Fruit fly (Drosophila melanogaster) whole organism, prepupa: Measurements from ENCODE around the gene Lk6.

Experiments
- Blimp-1 ChIP-seq: fragments of 200-800 bp; sonication (Bioruptor generic); optimal IDR thresholded peaks from 3 replicates; lab custom pipeline; 2017; ENCODE audit warnings: missing biosample characterization, missing genetic modification characterization, mild to moderate bottlenecking, moderate library complexity, missing genetic modification reagents
- CG10631 ChIP-seq: fragments of 200-800 bp; sonication (Bioruptor generic); optimal IDR thresholded peaks from 2 replicates; lab custom pipeline; 2016; ENCODE audit warnings: missing biosample characterization, missing genetic modification characterization
- CG10669 ChIP-seq: fragments of 200-800 bp; sonication (Bioruptor generic); optimal IDR thresholded peaks from 3 replicates; lab custom pipeline; 2018; ENCODE audit warnings: missing biosample characterization, mild to moderate bottlenecking, missing genetic modification characterization, moderate library complexity
- CG11294 ChIP-seq: fragments of 200-800 bp; sonication (Bioruptor generic); IDR thresholded peaks from 2 replicates; pipeline ENCODE4 v1.3.6; 2022; ENCODE audit warnings: missing biosample characterization, missing genetic modification characterization
- CG11762 ChIP-seq: fragments of 200-800 bp; sonication (Bioruptor generic); optimal IDR thresholded peaks from 3 replicates; lab custom pipeline; 2016; ENCODE audit warnings: missing biosample characterization, missing genetic modification characterization; ENCODE audit not compliant: insufficient read depth
- CG11902 ChIP-seq: fragments of 200-800 bp; sonication (Bioruptor generic); optimal IDR thresholded peaks from 3 replicates; lab custom pipeline; 2016; ENCODE audit warnings: missing biosample characterization, missing genetic modification characterization
- CG15336 ChIP-seq: fragments of 200-800 bp; sonication (Bioruptor generic); IDR thresholded peaks from 2 replicates; pipeline ENCODE4 v1.3.6; 2022; ENCODE audit warnings: missing biosample characterization, missing genetic modification characterization
- CG1621 ChIP-seq: fragments of 200-800 bp; sonication (Bioruptor generic); optimal IDR thresholded peaks from 3 replicates; lab custom pipeline; 2018; ENCODE audit warnings: missing biosample characterization, mild to moderate bottlenecking, missing genetic modification characterization
- CG16779 ChIP-seq: fragments of 200-800 bp; sonication (Bioruptor generic); optimal IDR thresholded peaks from 3 replicates; lab custom pipeline; 2017; ENCODE audit warnings: missing biosample characterization, mild to moderate bottlenecking, missing genetic modification characterization
- CG31627 ChIP-seq: fragments of 200-800 bp; sonication (Bioruptor generic); optimal IDR thresholded peaks from 3 replicates; lab custom pipeline; 2016; ENCODE audit warnings: missing biosample characterization, missing genetic modification characterization
- CG32006 ChIP-seq: fragments of 200-800 bp; sonication (Bioruptor generic); optimal IDR thresholded peaks from 3 replicates; lab custom pipeline; 2017; ENCODE audit warnings: missing biosample characterization, mild to moderate bottlenecking, missing genetic modification characterization
- CG34406 ChIP-seq: fragments of 200-800 bp; sonication (Bioruptor generic); optimal IDR thresholded peaks from 3 replicates; lab custom pipeline; 2016; ENCODE audit warnings: missing biosample characterization, missing genetic modification characterization
- CG3919 ChIP-seq: fragments of 200-800 bp; sonication (Bioruptor generic); optimal IDR thresholded peaks from 3 replicates; lab custom pipeline; 2016; ENCODE audit warnings: missing biosample characterization, missing genetic modification characterization
- CG4318 ChIP-seq: fragments of 200-800 bp; sonication (Bioruptor generic); optimal IDR thresholded peaks from 3 replicates; lab custom pipeline; 2017; ENCODE audit warnings: missing biosample characterization, mild to moderate bottlenecking, missing genetic modification characterization
- CG6163 ChIP-seq: fragments of 200-800 bp; sonication (Bioruptor generic); IDR thresholded peaks from 3 replicates; pipeline ENCODE4 v1.3.6; 2022; ENCODE audit warnings: missing biosample characterization, missing genetic modification characterization
- CG6276 ChIP-seq: fragments of 200-800 bp; sonication (Bioruptor generic); optimal IDR thresholded peaks from 2 replicates; lab custom pipeline; 2017; ENCODE audit warnings: missing biosample characterization, mild to moderate bottlenecking, missing genetic modification characterization
- CG6792 ChIP-seq: fragments of 200-800 bp; sonication (Bioruptor generic); optimal IDR thresholded peaks from 3 replicates; lab custom pipeline; 2016; ENCODE audit warnings: missing biosample characterization, missing genetic modification characterization
- CG6808 ChIP-seq: fragments of 200-800 bp; sonication (Bioruptor generic); optimal IDR thresholded peaks from 3 replicates; lab custom pipeline; 2017; ENCODE audit warnings: missing biosample characterization, missing genetic modification characterization, mild to moderate bottlenecking, moderate library complexity, missing genetic modification reagents
- CG6854 ChIP-seq: fragments of 200-800 bp; sonication (Bioruptor generic); optimal IDR thresholded peaks from 2 replicates; lab custom pipeline; 2017; ENCODE audit warnings: missing biosample characterization, mild to moderate bottlenecking, missing genetic modification characterization
- CG7368 ChIP-seq: fragments of 200-800 bp; sonication (Bioruptor generic); optimal IDR thresholded peaks from 3 replicates; lab custom pipeline; 2016; ENCODE audit warnings: missing biosample characterization, missing genetic modification characterization
- CG8119 ChIP-seq: fragments of 200-800 bp; sonication (Bioruptor generic); IDR thresholded peaks from 3 replicates; pipeline ENCODE4 v1.3.6; 2022; ENCODE audit warnings: missing biosample characterization, missing genetic modification characterization
- CG8319 ChIP-seq: fragments of 200-800 bp; sonication (Bioruptor generic); optimal IDR thresholded peaks from 3 replicates; lab custom pipeline; 2016; ENCODE audit warnings: missing biosample characterization, missing genetic modification characterization
- CG8632 ChIP-seq: fragments of 200-800 bp; sonication (Bioruptor generic); optimal IDR thresholded peaks from 3 replicates; lab custom pipeline; 2016; ENCODE audit warnings: missing biosample characterization, missing genetic modification characterization
- Eip75B ChIP-seq: fragments of 200-800 bp; sonication (Bioruptor generic); optimal IDR thresholded peaks from 3 replicates; lab custom pipeline; 2016; ENCODE audit warnings: missing biosample characterization, missing genetic modification characterization
- Eip93F ChIP-seq: fragments of 200-800 bp; sonication (Bioruptor generic); optimal IDR thresholded peaks from 2 replicates; lab custom pipeline; 2016; ENCODE audit warnings: missing biosample characterization, mild to moderate bottlenecking, missing genetic modification characterization
- Ets21C ChIP-seq: fragments of 200-800 bp; sonication (Bioruptor generic); optimal IDR thresholded peaks from 3 replicates; lab custom pipeline; 2016; ENCODE audit warnings: missing biosample characterization, missing genetic modification characterization
- Gug ChIP-seq: fragments of 200-800 bp; sonication (Bioruptor generic); IDR thresholded peaks from 2 replicates; pipeline ENCODE4 v1.3.6; 2022; ENCODE audit warnings: missing biosample characterization, missing genetic modification characterization
- Hr38 ChIP-seq: sonication (Bioruptor generic); optimal IDR thresholded peaks from 2 replicates; lab custom pipeline; 2016; ENCODE audit warnings: missing biosample characterization, missing genetic modification characterization
- Hr39 ChIP-seq: fragments of 200-800 bp; sonication (Bioruptor generic); optimal IDR thresholded peaks from 2 replicates; lab custom pipeline; 2016; ENCODE audit warnings: missing biosample characterization, missing genetic modification characterization
- Hr4 ChIP-seq: fragments of 200-800 bp; sonication (Bioruptor generic); optimal IDR thresholded peaks from 3 replicates; lab custom pipeline; 2016; ENCODE audit warnings: missing biosample characterization, missing genetic modification characterization
- Lpt ChIP-seq: fragments of 200-800 bp; sonication (Bioruptor generic); optimal IDR thresholded peaks from 3 replicates; lab custom pipeline; 2016; ENCODE audit warnings: missing biosample characterization, missing genetic modification characterization
- Smox ChIP-seq: fragments of 200-800 bp; sonication (Bioruptor generic); optimal IDR thresholded peaks from 3 replicates; lab custom pipeline; 2016; ENCODE audit warnings: missing biosample characterization, missing genetic modification characterization
- Sox102F ChIP-seq: fragments of 200-800 bp; sonication (Bioruptor generic); optimal IDR thresholded peaks from 2 replicates; lab custom pipeline; 2016; ENCODE audit warnings: missing biosample characterization, mild to moderate bottlenecking, missing genetic modification characterization
- Sox14 ChIP-seq: fragments of 200-800 bp; sonication (Bioruptor generic); optimal IDR thresholded peaks from 3 replicates; lab custom pipeline; 2016; ENCODE audit warnings: missing biosample characterization, missing genetic modification characterization
- Sox15 ChIP-seq: fragments of 200-800 bp; sonication (Bioruptor generic); optimal IDR thresholded peaks from 3 replicates; lab custom pipeline; 2016; ENCODE audit warnings: missing biosample characterization, missing genetic modification characterization
- achi ChIP-seq: fragments of 200-800 bp; sonication (Bioruptor generic); optimal IDR thresholded peaks from 3 replicates; lab custom pipeline; 2016; ENCODE audit warnings: missing biosample characterization, missing genetic modification characterization
- acj6 ChIP-seq: fragments of 200-800 bp; sonication (Bioruptor generic); optimal IDR thresholded peaks from 3 replicates; lab custom pipeline; 2016; ENCODE audit warnings: missing biosample characterization, missing genetic modification characterization
- cyc ChIP-seq: fragments of 200-800 bp; sonication (Bioruptor generic); optimal IDR thresholded peaks from 3 replicates; lab custom pipeline; 2016; ENCODE audit warnings: missing biosample characterization, missing genetic modification characterization
- dac ChIP-seq: fragments of 200-800 bp; sonication (Bioruptor generic); optimal IDR thresholded peaks from 2 replicates; lab custom pipeline; 2017; ENCODE audit warnings: missing biosample characterization, mild to moderate bottlenecking, missing genetic modification characterization
- eg ChIP-seq: fragments of 200-800 bp; sonication (Bioruptor generic); IDR thresholded peaks from 3 replicates; pipeline ENCODE4 v1.3.6; 2022; ENCODE audit warnings: missing biosample characterization, missing genetic modification characterization
- esn ChIP-seq: fragments of 200-800 bp; sonication (Bioruptor generic); optimal IDR thresholded peaks from 2 replicates; lab custom pipeline; 2016; ENCODE audit warnings: missing biosample characterization, mild to moderate bottlenecking, missing genetic modification characterization, moderate library complexity
- fd59A ChIP-seq: fragments of 200-800 bp; sonication (Bioruptor generic); optimal IDR thresholded peaks from 2 replicates; lab custom pipeline; 2017; ENCODE audit warnings: missing biosample characterization, mild to moderate bottlenecking, missing genetic modification characterization, missing genetic modification reagents
- fd85E ChIP-seq: fragments of 200-800 bp; sonication (Bioruptor generic); optimal IDR thresholded peaks from 3 replicates; lab custom pipeline; 2016; ENCODE audit warnings: missing biosample characterization, missing genetic modification characterization
- fkh ChIP-seq: fragments of 200-800 bp; sonication (Bioruptor generic); optimal IDR thresholded peaks from 3 replicates; lab custom pipeline; 2017; ENCODE audit warnings: missing biosample characterization, mild to moderate bottlenecking, missing genetic modification characterization, moderate library complexity
- lz ChIP-seq: fragments of 200-800 bp; sonication (Bioruptor generic); optimal IDR thresholded peaks from 3 replicates; lab custom pipeline; 2016; ENCODE audit warnings: missing biosample characterization, missing genetic modification characterization
- net ChIP-seq: fragments of 200-800 bp; sonication (Bioruptor generic); optimal IDR thresholded peaks from 3 replicates; lab custom pipeline; 2016; ENCODE audit warnings: missing biosample characterization, missing genetic modification characterization
- pdm3 ChIP-seq: fragments of 200-800 bp; sonication (Bioruptor generic); optimal IDR thresholded peaks from 3 replicates; lab custom pipeline; 2016; ENCODE audit warnings: missing biosample characterization, missing genetic modification characterization
- salr ChIP-seq, 2 experiments: fragments of 200-800 bp; sonication (Bioruptor generic); optimal IDR thresholded peaks; 3 replicates each; lab custom pipeline; 2016 to 2018; ENCODE audit warnings: missing biosample characterization in 2 of 2, missing genetic modification characterization in 2 of 2, mild to moderate bottlenecking in 1 of 2
- spab ChIP-seq: fragments of 200-800 bp; sonication (Bioruptor generic); optimal IDR thresholded peaks from 2 replicates; lab custom pipeline; 2017; ENCODE audit warnings: missing biosample characterization, mild to moderate bottlenecking, missing genetic modification characterization, missing genetic modification reagents
- ss ChIP-seq, 2 experiments: fragments of 200-800 bp; sonication (Bioruptor generic); optimal IDR thresholded peaks; 2 replicates in 1 of 2; 3 replicates in 1 of 2; lab custom pipeline; 2017 to 2018; ENCODE audit warnings: mild to moderate bottlenecking in 2 of 2, missing biosample characterization in 2 of 2, missing genetic modification characterization in 2 of 2, moderate library complexity in 1 of 2
- svp ChIP-seq: fragments of 200-800 bp; sonication (Bioruptor generic); peaks from one replicate; lab custom pipeline; 2016; ENCODE audit warnings: missing biosample characterization, missing genetic modification characterization
- vri ChIP-seq: fragments of 200-800 bp; sonication (Bioruptor generic); optimal IDR thresholded peaks from 3 replicates; lab custom pipeline; 2016; ENCODE audit warnings: missing biosample characterization, mild to moderate bottlenecking, missing genetic modification characterization

Lk6 gene

DNA sequence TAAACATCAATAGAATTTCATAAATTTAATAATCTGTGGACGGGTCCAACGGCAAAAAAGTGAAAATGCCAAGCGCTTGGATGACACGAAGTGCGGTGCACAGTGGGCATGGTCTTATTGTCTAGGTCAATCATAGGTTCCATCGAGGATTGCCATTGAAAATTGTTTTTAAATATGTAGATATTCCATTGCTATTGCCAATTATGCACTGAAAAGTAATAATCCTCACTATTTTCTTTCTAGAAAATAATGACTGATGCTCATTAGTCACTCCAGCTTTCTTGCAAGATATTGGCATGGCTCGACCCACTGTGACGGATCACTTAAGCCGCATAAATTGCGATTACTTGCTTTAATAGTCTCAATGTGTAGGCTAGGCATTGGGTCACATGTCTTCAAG lies 42.5 kb upstream of the Lk6 start:
- peak; percentile 56; the same call in 2 of the 3 replicates for TF ChIP-seq eg (GFP tag; lab: Robert Waterston, UW)
- TF ChIP-seq CG4318, result peak; percentile 36
- peak; percentile 7 for TF ChIP-seq vri
- peak; percentile 49 for TF ChIP-seq Eip75B (GFP tag; lab: Kevin White, UChicago)
- peak; percentile 51 for TF ChIP-seq CG3919
- peak; percentile 31 for TF ChIP-seq Smox (GFP tag; lab: Kevin White, UChicago)
- no peak for TF ChIP-seq salr (GFP tag; optimal IDR thresholded peaks at IDR 0.05; lab: Kevin White, UChicago)
- no peak for TF ChIP-seq CG6854 (GFP tag; lab: Kevin White, UChicago)
- 0 out of 2 replicates have a peak, but pooled peaks have one; percentile 39 for TF ChIP-seq Gug (GFP tag; lab: Robert Waterston, UW)
- TF ChIP-seq spab (GFP tag; lab: Kevin White, UChicago), result peak; percentile 27
- TF ChIP-seq Sox102F, result peak; percentile 50
- TF ChIP-seq CG15336, result peak; percentile 51
- peak; percentile 68 for TF ChIP-seq CG6163 (GFP tag; lab: Robert Waterston, UW)
- TF ChIP-seq Sox15 (GFP tag; lab: Kevin White, UChicago), result peak; percentile 11
- TF ChIP-seq fd85E (GFP tag; lab: Kevin White, UChicago), result no peak
- peak; percentile 58 for TF ChIP-seq net (GFP tag; lab: Kevin White, UChicago)
- TF ChIP-seq Sox14 (GFP tag; lab: Kevin White, UChicago), result peak; percentile 65
- peak; percentile 37 for TF ChIP-seq lz (GFP tag; lab: Kevin White, UChicago)
- no peak for TF ChIP-seq fkh (GFP tag; lab: Kevin White, UChicago)
- 0 out of 2 replicates have a peak, but pooled peaks have one; percentile 36 for TF ChIP-seq CG11294 (GFP tag; lab: Robert Waterston, UW)
- TF ChIP-seq cyc (GFP tag; lab: Kevin White, UChicago), result peak; percentile 14
- TF ChIP-seq ss (GFP tag; optimal IDR thresholded peaks at IDR 0.05; lab: Kevin White, UChicago), result peak in 1 of 2 experiments; percentile 30
- peak; percentile 12 for TF ChIP-seq Ets21C
- peak; percentile 63 for TF ChIP-seq achi (GFP tag; lab: Kevin White, UChicago)
- peak; percentile 60 for TF ChIP-seq acj6
- TF ChIP-seq CG6792 (GFP tag; lab: Kevin White, UChicago), result peak; percentile 48
- TF ChIP-seq CG11902 (GFP tag; lab: Kevin White, UChicago), result no peak
- peak; percentile 54 for TF ChIP-seq CG10631
- peak; percentile 69 for TF ChIP-seq svp (GFP tag; lab: Kevin White, UChicago)
- peak; percentile 40 for TF ChIP-seq CG8632 (GFP tag; lab: Kevin White, UChicago)
- peak; percentile 37 for TF ChIP-seq CG6276 (GFP tag; lab: Kevin White, UChicago)
- TF ChIP-seq Hr39 (GFP tag; lab: Kevin White, UChicago), result peak; percentile 51
- no peak for TF ChIP-seq Hr38 (GFP tag; lab: Kevin White, UChicago)
- peak; percentile 60 for TF ChIP-seq Hr4 (GFP tag; lab: Kevin White, UChicago)
- TF ChIP-seq CG32006 (GFP tag; lab: Kevin White, UChicago), result peak; percentile 62
- TF ChIP-seq esn (GFP tag; lab: Kevin White, UChicago), result peak; percentile 49
- peak; percentile 63 for TF ChIP-seq CG8119
- peak; percentile 22 for TF ChIP-seq CG16779 (tag; lab: Kevin White, UChicago)
- no peak for TF ChIP-seq Eip93F
- TF ChIP-seq CG34406 (GFP tag; lab: Kevin White, UChicago), result peak; percentile 38
- TF ChIP-seq CG6808 (GFP tag; lab: Kevin White, UChicago), result peak; percentile 44
- TF ChIP-seq CG11762 (GFP tag; lab: Kevin White, UChicago), result peak; percentile 51
- peak; percentile 43 for TF ChIP-seq CG1621 (tag; lab: Kevin White, UChicago)
- peak; percentile 64 for TF ChIP-seq pdm3 (GFP tag; lab: Kevin White, UChicago)
- TF ChIP-seq fd59A (GFP tag; lab: Kevin White, UChicago), result peak; percentile 45
- peak; percentile 56 for TF ChIP-seq CG10669 (GFP tag; lab: Kevin White, UChicago)
- no peak for TF ChIP-seq Blimp-1 (GFP tag; lab: Kevin White, UChicago)
- TF ChIP-seq dac, result no peak
- TF ChIP-seq CG7368, result peak; percentile 15
- TF ChIP-seq CG31627 (GFP tag; lab: Kevin White, UChicago), result peak; percentile 50
- no peak for TF ChIP-seq Lpt (GFP tag; lab: Kevin White, UChicago)
- TF ChIP-seq CG8319 (GFP tag; lab: Kevin White, UChicago), result peak; percentile 14
